Worm (Caenorhabditis elegans) whole organism, young adult: ENCODE measurements around the gene F42F12.14.
A peak's percentile ranks its signal among the peaks of the same experiment; 100 is the strongest.

Experiments used
- C17E4.6 ChIP-seq: fragments of 200-800 bp; sonication (Bioruptor generic); IDR thresholded peaks from 2 replicates; pipeline ENCODE4 v1.3.6; 2022; ENCODE audit warnings: missing genetic modification reagents, missing genetic modification characterization, missing compliant biosample characterization
- F33H1.4 ChIP-seq: fragments of 200-800 bp; sonication (Bioruptor generic); IDR thresholded peaks from 2 replicates; pipeline ENCODE4 v1.3.6; 2022; ENCODE audit warnings: missing genetic modification reagents, missing genetic modification characterization, missing compliant biosample characterization
- F39B2.1 ChIP-seq: fragments of 200-800 bp; sonication (Bioruptor generic); IDR thresholded peaks from 2 replicates; pipeline ENCODE4 v1.3.6; 2022; ENCODE audit warnings: missing genetic modification reagents, missing genetic modification characterization, missing compliant biosample characterization
- F52B5.7 ChIP-seq: sonication (generic microtip); optimal IDR thresholded peaks from 2 replicates; lab custom pipeline; 2016; ENCODE audit warnings: mild to moderate bottlenecking, missing genetic modification characterization, missing compliant biosample characterization
- F55B11.4 ChIP-seq: sonication (generic microtip); optimal IDR thresholded peaks from 2 replicates; lab custom pipeline; 2016; ENCODE audit warnings: missing compliant biosample characterization, missing genetic modification characterization, borderline replicate concordance; ENCODE audit not compliant: insufficient read depth
- K12H6.12 ChIP-seq: fragments of 200-800 bp; sonication (Bioruptor generic); optimal IDR thresholded peaks from 2 replicates; lab custom pipeline; 2018; ENCODE audit warnings: mild to moderate bottlenecking, missing genetic modification characterization, missing compliant biosample characterization
- Y53F4B.3 ChIP-seq: fragments of 200-800 bp; sonication (Bioruptor generic); IDR thresholded peaks from 2 replicates; pipeline ENCODE4 v1.3.6; 2022; ENCODE audit warnings: missing genetic modification reagents, missing genetic modification characterization, missing compliant biosample characterization
- Y56A3A.18 ChIP-seq: fragments of 200-800 bp; sonication (Bioruptor generic); IDR thresholded peaks from 2 replicates; pipeline ENCODE4 v1.3.6; 2022; ENCODE audit warnings: missing genetic modification reagents, missing genetic modification characterization, missing compliant biosample characterization
- Y79H2A.3 ChIP-seq: fragments of 200-800 bp; sonication (Bioruptor generic); conservative IDR thresholded peaks from 2 replicates; pipeline ENCODE4 v1.3.6; 2022; ENCODE audit warnings: missing genetic modification reagents, missing genetic modification characterization, missing compliant biosample characterization
- akir-1 ChIP-seq: fragments of 200-800 bp; sonication (Bioruptor generic); optimal IDR thresholded peaks from 2 replicates; lab custom pipeline; 2018; ENCODE audit warnings: mild to moderate bottlenecking, missing genetic modification characterization, moderate library complexity, missing compliant biosample characterization
- aptf-2 ChIP-seq: fragments of 200-800 bp; sonication (Bioruptor generic); conservative IDR thresholded peaks from 2 replicates; pipeline ENCODE4 v1.3.6; 2022; ENCODE audit warnings: missing genetic modification reagents, missing genetic modification characterization, missing compliant biosample characterization
- athp-1 ChIP-seq: sonication (generic microtip); optimal IDR thresholded peaks from 2 replicates; lab custom pipeline; 2017; ENCODE audit warnings: mild to moderate bottlenecking, missing genetic modification characterization, missing compliant biosample characterization
- cebp-1 ChIP-seq, 2 experiments: fragments of 200-800 bp in 1 of 2; sonication (Bioruptor generic) in 1 of 2; sonication (generic microtip) in 1 of 2; IDR thresholded peaks in 1 of 2; optimal IDR thresholded peaks in 1 of 2; 2 replicates each; pipeline versions ENCODE4 v1.3.6 to Lab custom; 2017 to 2022; ENCODE audit warnings: missing compliant biosample characterization in 2 of 2, missing genetic modification characterization in 2 of 2, mild to moderate bottlenecking in 1 of 2, missing genetic modification reagents in 1 of 2, moderate library complexity in 1 of 2
- ceh-100 ChIP-seq: fragments of 200-800 bp; sonication (Bioruptor generic); IDR thresholded peaks from 2 replicates; pipeline ENCODE4 v1.3.6; 2022; ENCODE audit warnings: missing genetic modification reagents, missing genetic modification characterization, missing compliant biosample characterization
- ceh-79 ChIP-seq: sonication (generic microtip); optimal IDR thresholded peaks from 2 replicates; lab custom pipeline; 2017; ENCODE audit warnings: mild to moderate bottlenecking, missing genetic modification characterization, missing compliant biosample characterization
- ceh-91 ChIP-seq: fragments of 200-800 bp; sonication (Bioruptor generic); IDR thresholded peaks from 2 replicates; pipeline ENCODE4 v1.3.6; 2022; ENCODE audit warnings: missing genetic modification reagents, missing genetic modification characterization, missing compliant biosample characterization
- die-1 ChIP-seq: sonication (generic microtip); optimal IDR thresholded peaks from 2 replicates; lab custom pipeline; 2016; ENCODE audit warnings: missing genotype, mild to moderate bottlenecking, missing genetic modification characterization, missing compliant biosample characterization
- dox-1 ChIP-seq: fragments of 200-800 bp; sonication (Bioruptor generic); IDR thresholded peaks from 2 replicates; pipeline ENCODE4 v1.3.6; 2022; ENCODE audit warnings: missing genetic modification reagents, missing genetic modification characterization, missing compliant biosample characterization
- dpl-1 ChIP-seq: fragments of 150-350 bp; optimal IDR thresholded peaks from 2 replicates; lab custom pipeline; 2014; ENCODE audit warnings: missing biosample characterization, missing genetic modification reagents, missing genetic modification characterization
- egl-18 ChIP-seq: fragments of 200-800 bp; sonication (Bioruptor generic); IDR thresholded peaks from 2 replicates; pipeline ENCODE4 v1.3.6; 2022; ENCODE audit warnings: missing genetic modification reagents, missing genetic modification characterization, missing compliant biosample characterization
- egl-44 ChIP-seq: fragments of 200-800 bp; sonication (Bioruptor generic); IDR thresholded peaks from 2 replicates; pipeline ENCODE4 v1.3.6; 2022; ENCODE audit warnings: missing genetic modification reagents, missing genetic modification characterization, missing compliant biosample characterization
- ets-4 ChIP-seq: fragments of 200-800 bp; sonication (Bioruptor generic); optimal IDR thresholded peaks from 2 replicates; lab custom pipeline; 2018; ENCODE audit warnings: mild to moderate bottlenecking, missing genetic modification characterization, missing compliant biosample characterization
- fkh-3 ChIP-seq: sonication (generic microtip); optimal IDR thresholded peaks from 2 replicates; lab custom pipeline; 2016; ENCODE audit warnings: mild to moderate bottlenecking, missing genetic modification characterization, missing compliant biosample characterization
- him-1 ChIP-seq: sonication (generic microtip); optimal IDR thresholded peaks from 2 replicates; lab custom pipeline; 2016; ENCODE audit warnings: missing genotype, missing genetic modification reagents, missing genetic modification characterization, missing compliant biosample characterization
- hmg-1.2 ChIP-seq: fragments of 200-800 bp; sonication (Bioruptor generic); IDR thresholded peaks from 2 replicates; pipeline ENCODE4 v1.3.6; 2022; ENCODE audit warnings: missing genetic modification reagents, missing genetic modification characterization, missing compliant biosample characterization
- hmg-20 ChIP-seq: fragments of 200-800 bp; sonication (Bioruptor generic); IDR thresholded peaks from 2 replicates; pipeline ENCODE4 v1.3.6; 2022; ENCODE audit warnings: missing genetic modification reagents, missing genetic modification characterization, missing compliant biosample characterization
- hrde-1 ChIP-seq: sonication (generic microtip); optimal IDR thresholded peaks from 2 replicates; lab custom pipeline; 2016; ENCODE audit warnings: missing genetic modification characterization, mild to moderate bottlenecking, missing compliant biosample characterization, moderate library complexity, missing genotype, missing genetic modification reagents, borderline replicate concordance
- let-607 ChIP-seq, 2 experiments: fragments of 200-800 bp in 1 of 2; sonication (Bioruptor generic) in 1 of 2; sonication (generic microtip) in 1 of 2; optimal IDR thresholded peaks; 2 replicates each; lab custom pipeline; 2016 to 2018; ENCODE audit warnings: mild to moderate bottlenecking in 2 of 2, missing compliant biosample characterization in 2 of 2, missing genetic modification characterization in 2 of 2, moderate library complexity in 2 of 2, missing genotype in 1 of 2
- lin-26 ChIP-seq: fragments of 200-800 bp; sonication (Bioruptor generic); IDR thresholded peaks from 2 replicates; pipeline ENCODE4 v1.3.6; 2022; ENCODE audit warnings: missing genetic modification reagents, missing genetic modification characterization, missing compliant biosample characterization
- lin-35 ChIP-seq, 3 experiments: fragments of 150-350 bp in 2 of 3; sonication (generic microtip) in 1 of 3; optimal IDR thresholded peaks; 2 replicates each; lab custom pipeline; 2014 to 2018; ENCODE audit warnings: missing biosample characterization in 3 of 3, missing genetic modification characterization in 3 of 3, missing genetic modification reagents in 3 of 3
- lir-1 ChIP-seq: fragments of 200-800 bp; sonication (Bioruptor generic); conservative IDR thresholded peaks from 2 replicates; pipeline ENCODE4 v1.3.6; 2022; ENCODE audit warnings: missing genetic modification reagents, missing genetic modification characterization, missing compliant biosample characterization
- lsl-1 ChIP-seq: fragments of 200-800 bp; sonication (Bioruptor generic); optimal IDR thresholded peaks from 2 replicates; lab custom pipeline; 2018; ENCODE audit warnings: mild to moderate bottlenecking, missing genetic modification characterization, moderate library complexity, missing compliant biosample characterization
- lsy-27 ChIP-seq: sonication (generic microtip); optimal IDR thresholded peaks from 2 replicates; lab custom pipeline; 2017; ENCODE audit warnings: missing genetic modification characterization, mild to moderate bottlenecking, missing compliant biosample characterization, antibody characterized with exemption, missing genotype, borderline replicate concordance; ENCODE audit not compliant: insufficient read depth
- nfya-2 ChIP-seq: fragments of 200-800 bp; sonication (Bioruptor generic); IDR thresholded peaks from 2 replicates; pipeline ENCODE4 v1.3.6; 2022; ENCODE audit warnings: missing genetic modification reagents, missing genetic modification characterization, missing compliant biosample characterization
- nhr-120 ChIP-seq: fragments of 200-800 bp; sonication (Bioruptor generic); IDR thresholded peaks from 2 replicates; pipeline ENCODE4 v1.3.6; 2022; ENCODE audit warnings: missing genetic modification characterization, missing compliant biosample characterization
- nhr-179 ChIP-seq: sonication (generic microtip); optimal IDR thresholded peaks from 2 replicates; lab custom pipeline; 2016; ENCODE audit warnings: mild to moderate bottlenecking, missing genetic modification characterization, missing compliant biosample characterization
- nhr-90 ChIP-seq: sonication (generic microtip); optimal IDR thresholded peaks from 2 replicates; lab custom pipeline; 2016; ENCODE audit warnings: missing genotype, mild to moderate bottlenecking, missing genetic modification characterization, missing compliant biosample characterization
- pha-4 ChIP-seq: fragments of 150-350 bp; sonication (generic microtip); optimal IDR thresholded peaks from 2 replicates; lab custom pipeline; 2014; ENCODE audit warnings: missing biosample characterization, missing genetic modification reagents, missing genetic modification characterization
- rcor-1 ChIP-seq: fragments of 200-800 bp; sonication (Bioruptor generic); IDR thresholded peaks from 2 replicates; pipeline ENCODE4 v1.3.6; 2022; ENCODE audit warnings: missing genetic modification reagents, missing genetic modification characterization, missing compliant biosample characterization
- repo-1 ChIP-seq: sonication (generic microtip); optimal IDR thresholded peaks from 2 replicates; lab custom pipeline; 2017; ENCODE audit warnings: mild to moderate bottlenecking, missing genetic modification characterization, missing compliant biosample characterization
- snpc-3.4 ChIP-seq: sonication (generic microtip); optimal IDR thresholded peaks from 2 replicates; lab custom pipeline; 2017; ENCODE audit warnings: missing genetic modification characterization, mild to moderate bottlenecking, missing compliant biosample characterization, antibody characterized with exemption, moderate library complexity, missing genotype, missing genetic modification reagents
- sptf-2 ChIP-seq: fragments of 200-800 bp; sonication (Bioruptor generic); optimal IDR thresholded peaks from 2 replicates; lab custom pipeline; 2018; ENCODE audit warnings: mild to moderate bottlenecking, missing genetic modification characterization, missing compliant biosample characterization
- unc-130 ChIP-seq: sonication (generic microtip); optimal IDR thresholded peaks from 2 replicates; lab custom pipeline; 2016; ENCODE audit warnings: missing genetic modification reagents, missing genetic modification characterization, missing compliant biosample characterization
- unc-62 ChIP-seq: fragments of 150-350 bp; optimal IDR thresholded peaks from 2 replicates; lab custom pipeline; 2014; ENCODE audit warnings: missing biosample characterization, missing genetic modification reagents, missing genetic modification characterization
- ztf-22 ChIP-seq: fragments of 200-800 bp; sonication (Bioruptor generic); optimal IDR thresholded peaks from 2 replicates; lab custom pipeline; 2018; ENCODE audit warnings: mild to moderate bottlenecking, missing genetic modification characterization, moderate library complexity, missing compliant biosample characterization
- ztf-26 ChIP-seq: sonication (generic microtip); optimal IDR thresholded peaks from 2 replicates; lab custom pipeline; 2017; ENCODE audit warnings: missing genetic modification characterization, missing compliant biosample characterization
- ztf-28 ChIP-seq: fragments of 200-800 bp; sonication (Bioruptor generic); IDR thresholded peaks from 2 replicates; pipeline ENCODE4 v1.3.6; 2022; ENCODE audit warnings: missing genetic modification reagents, missing genetic modification characterization, missing compliant biosample characterization
- ztf-6 ChIP-seq: fragments of 200-800 bp; sonication (Bioruptor generic); IDR thresholded peaks from 2 replicates; pipeline ENCODE4 v1.3.6; 2022; ENCODE audit warnings: missing genetic modification reagents, missing genetic modification characterization, missing compliant biosample characterization

F42F12.14 gene

DNA sequence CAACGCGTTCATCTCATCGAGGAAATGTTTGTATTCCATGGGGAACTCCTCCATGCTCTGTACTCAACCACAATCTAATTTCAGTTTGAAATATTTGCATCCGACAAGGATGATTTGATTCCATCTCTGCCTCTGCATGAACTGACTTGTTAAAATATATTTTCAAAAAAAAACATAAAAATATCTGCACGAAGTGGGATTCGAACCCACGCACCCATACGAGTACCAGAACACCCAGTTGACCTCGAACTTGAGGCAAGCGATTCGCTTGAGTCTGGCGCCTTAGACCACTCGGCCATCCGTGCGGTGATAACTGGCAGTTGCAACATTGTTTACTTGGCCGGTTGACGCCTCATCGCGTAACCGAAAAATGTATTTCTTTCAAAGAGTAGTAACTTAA, 607 bp upstream of the F42F12.14 start:
- TF ChIP-seq unc-130 (GFP tag; lab: Kevin White, UChicago) (no peak), Y56A3A.18 (GFP tag; lab: Robert Waterston, UW) (peak; percentile 76), lsy-27 (tag; lab: Kevin White, UChicago) (no peak), ceh-91 (GFP tag; lab: Robert Waterston, UW) (no peak), ztf-22 (GFP tag; lab: Kevin White, UChicago) (peak; percentile 15), Y79H2A.3 (GFP tag; lab: Robert Waterston, UW) (no peak), ceh-100 (GFP tag; lab: Robert Waterston, UW) (no peak), die-1 (peak; percentile 87), lin-26 (peak; percentile 83), sptf-2 (GFP tag; lab: Kevin White, UChicago) (no peak), F52B5.7 (tag; lab: Kevin White, UChicago) (peak; percentile 58), Y53F4B.3 (0 out of 2 replicates have a peak, but pooled peaks have one; percentile 27), lin-35 (GFP tag; optimal IDR thresholded peaks at IDR 0.05; lab: Kevin White, UChicago) (no peak), snpc-3.4 (peak; percentile 56), pha-4 (no peak), nhr-120 (GFP tag; lab: Robert Waterston, UW) (no peak), ztf-26 (tag; lab: Kevin White, UChicago) (peak; percentile 52), egl-18 (GFP tag; lab: Robert Waterston, UW) (no peak), akir-1 (peak; percentile 14), lir-1 (GFP tag; lab: Robert Waterston, UW) (no peak), ets-4 (GFP tag; lab: Kevin White, UChicago) (no peak), dpl-1 (no peak), let-607 (tag; optimal IDR thresholded peaks at IDR 0.05; lab: Kevin White, UChicago) (peak in 1 of 2 experiments; percentile 37), him-1 (tag; lab: Kevin White, UChicago) (peak; percentile 75), nfya-2 (GFP tag; lab: Robert Waterston, UW) (no peak), lsl-1 (no peak), dox-1 (peak; percentile 82), hrde-1 (tag; lab: Kevin White, UChicago) (peak; percentile 61), unc-62 (GFP tag; lab: Kevin White, UChicago) (no peak), fkh-3 (tag; lab: Kevin White, UChicago) (peak; percentile 60), egl-44 (GFP tag; lab: Robert Waterston, UW) (0 out of 2 replicates have a peak, but pooled peaks have one; percentile 36), F55B11.4 (tag; lab: Kevin White, UChicago) (no peak), cebp-1 (GFP tag; IDR thresholded peaks at IDR 0.05; lab: Robert Waterston, UW) (no peak), cebp-1 (tag; optimal IDR thresholded peaks at IDR 0.05; lab: Kevin White, UChicago) (no peak), nhr-179 (tag; lab: Kevin White, UChicago) (peak; percentile 64), rcor-1 (GFP tag; lab: Robert Waterston, UW) (peak; percentile 72), F39B2.1 (no peak), ztf-28 (GFP tag; lab: Robert Waterston, UW) (no peak), nhr-90 (tag; lab: Kevin White, UChicago) (peak; percentile 83), aptf-2 (GFP tag; lab: Robert Waterston, UW) (no peak), hmg-1.2 (GFP tag; lab: Robert Waterston, UW) (peak; percentile 69), ztf-6 (GFP tag; lab: Robert Waterston, UW) (no peak), F33H1.4 (no peak), athp-1 (tag; lab: Kevin White, UChicago) (peak; percentile 54), hmg-20 (GFP tag; lab: Robert Waterston, UW) (no peak), repo-1 (peak; percentile 16), C17E4.6 (no peak), ceh-79 (tag; lab: Kevin White, UChicago) (peak; percentile 48), K12H6.12 (tag; lab: Kevin White, UChicago) (no peak)
